Worm (Caenorhabditis elegans) whole organism, late embryonic: ENCODE data around the gene ZK180.6.
A peak's percentile ranks its signal among the peaks of the same experiment; 100 is the strongest.

Source experiments
- K09A11.1 ChIP-seq: sonication (generic microtip); optimal IDR thresholded peaks from 2 replicates; lab custom pipeline; 2017; ENCODE audit warnings: antibody characterized with exemption, mild to moderate bottlenecking, missing genetic modification characterization, missing compliant biosample characterization; ENCODE audit not compliant: insufficient read depth
- ama-1 ChIP-seq: fragments of 150-350 bp; optimal IDR thresholded peaks from 2 replicates; lab custom pipeline; 2014
- ceh-18 ChIP-seq: sonication (generic microtip); optimal IDR thresholded peaks from 2 replicates; lab custom pipeline; 2016; ENCODE audit warnings: missing genetic modification characterization, missing compliant biosample characterization
- ceh-19 ChIP-seq: fragments of 200-800 bp; sonication (Bioruptor generic); optimal IDR thresholded peaks from 2 replicates; lab custom pipeline; 2018; ENCODE audit warnings: mild to moderate bottlenecking, missing genetic modification characterization, missing compliant biosample characterization
- ceh-24 ChIP-seq: sonication (generic microtip); optimal IDR thresholded peaks from 2 replicates; lab custom pipeline; 2016; ENCODE audit warnings: mild to moderate bottlenecking, missing genetic modification characterization, missing compliant biosample characterization
- ceh-31 ChIP-seq: sonication (generic microtip); optimal IDR thresholded peaks from 2 replicates; lab custom pipeline; 2016; ENCODE audit warnings: missing genetic modification characterization, missing compliant biosample characterization
- ceh-34 ChIP-seq: sonication (generic microtip); optimal IDR thresholded peaks from 2 replicates; lab custom pipeline; 2016; ENCODE audit warnings: mild to moderate bottlenecking, missing genetic modification characterization, missing compliant biosample characterization
- ceh-48 ChIP-seq: sonication (generic microtip); optimal IDR thresholded peaks from 2 replicates; lab custom pipeline; 2016; ENCODE audit warnings: missing genetic modification characterization, inconsistent platforms, missing compliant biosample characterization
- ceh-6 ChIP-seq: fragments of 200-800 bp; sonication (Bioruptor generic); optimal IDR thresholded peaks from 2 replicates; lab custom pipeline; 2018; ENCODE audit warnings: mild to moderate bottlenecking, missing genetic modification characterization, missing compliant biosample characterization
- che-1 ChIP-seq: sonication (generic microtip); optimal IDR thresholded peaks from 2 replicates; lab custom pipeline; 2016; ENCODE audit warnings: mild to moderate bottlenecking, missing genetic modification characterization, missing compliant biosample characterization
- dmd-4 ChIP-seq: sonication (generic microtip); optimal IDR thresholded peaks from 2 replicates; lab custom pipeline; 2016; ENCODE audit warnings: borderline replicate concordance, missing genetic modification characterization, missing compliant biosample characterization
- dve-1 ChIP-seq: sonication (generic microtip); optimal IDR thresholded peaks from 2 replicates; lab custom pipeline; 2017; ENCODE audit warnings: antibody characterized with exemption, mild to moderate bottlenecking, missing genetic modification characterization, missing compliant biosample characterization
- ets-4 ChIP-seq: sonication (generic microtip); optimal IDR thresholded peaks from 2 replicates; lab custom pipeline; 2016; ENCODE audit warnings: missing genetic modification characterization, missing compliant biosample characterization
- eyg-1 ChIP-seq: sonication (generic microtip); optimal IDR thresholded peaks from 2 replicates; lab custom pipeline; 2016; ENCODE audit warnings: missing genotype, missing genetic modification characterization, missing compliant biosample characterization
- fax-1 ChIP-seq: sonication (generic microtip); optimal IDR thresholded peaks from 2 replicates; lab custom pipeline; 2016; ENCODE audit warnings: missing genotype, missing genetic modification characterization, missing compliant biosample characterization
- fkh-10 ChIP-seq: fragments of 150-350 bp; optimal IDR thresholded peaks from 2 replicates; lab custom pipeline; 2014; ENCODE audit warnings: missing biosample characterization, missing genetic modification reagents, missing genetic modification characterization
- gmeb-2 ChIP-seq: sonication (generic microtip); optimal IDR thresholded peaks from 2 replicates; lab custom pipeline; 2016; ENCODE audit warnings: missing genetic modification characterization, inconsistent platforms, missing compliant biosample characterization
- hlh-13 ChIP-seq: fragments of 200-800 bp; sonication (Bioruptor generic); optimal IDR thresholded peaks from 2 replicates; lab custom pipeline; 2018; ENCODE audit warnings: mild to moderate bottlenecking, missing genetic modification characterization, missing compliant biosample characterization
- hlh-15 ChIP-seq: sonication (generic microtip); optimal IDR thresholded peaks from 2 replicates; lab custom pipeline; 2016; ENCODE audit warnings: missing genetic modification characterization, missing compliant biosample characterization
- lim-6 ChIP-seq: sonication (generic microtip); optimal IDR thresholded peaks from 2 replicates; lab custom pipeline; 2016; ENCODE audit warnings: missing genetic modification characterization, missing compliant biosample characterization
- madf-2 ChIP-seq: sonication (generic microtip); optimal IDR thresholded peaks from 2 replicates; lab custom pipeline; 2017; ENCODE audit warnings: missing genetic modification characterization, missing compliant biosample characterization
- nfya-1 ChIP-seq: sonication (generic microtip); optimal IDR thresholded peaks from 2 replicates; lab custom pipeline; 2017; ENCODE audit warnings: missing genetic modification characterization, mild to moderate bottlenecking, missing compliant biosample characterization, antibody characterized with exemption, moderate library complexity
- nhr-232 ChIP-seq: sonication (generic microtip); optimal IDR thresholded peaks from 2 replicates; lab custom pipeline; 2016; ENCODE audit warnings: missing genetic modification characterization, missing compliant biosample characterization
- npax-4 ChIP-seq: sonication (generic microtip); optimal IDR thresholded peaks from 2 replicates; lab custom pipeline; 2016; ENCODE audit warnings: missing genetic modification characterization, missing compliant biosample characterization
- pag-3 ChIP-seq: sonication (generic microtip); optimal IDR thresholded peaks from 2 replicates; lab custom pipeline; 2016; ENCODE audit warnings: missing compliant biosample characterization, missing genetic modification characterization, borderline replicate concordance
- pat-9 ChIP-seq: fragments of 200-800 bp; sonication (Bioruptor generic); optimal IDR thresholded peaks from 2 replicates; lab custom pipeline; 2018; ENCODE audit warnings: mild to moderate bottlenecking, missing genetic modification characterization, moderate library complexity, missing compliant biosample characterization
- pax-1 ChIP-seq: fragments of 150-350 bp; optimal IDR thresholded peaks from 2 replicates; lab custom pipeline; 2014; ENCODE audit warnings: missing biosample characterization, missing genetic modification characterization
- pha-2 ChIP-seq: sonication (generic microtip); optimal IDR thresholded peaks from 2 replicates; lab custom pipeline; 2017; ENCODE audit warnings: mild to moderate bottlenecking, missing genetic modification characterization, missing compliant biosample characterization
- pros-1 ChIP-seq: fragments of 150-350 bp; optimal IDR thresholded peaks from 2 replicates; lab custom pipeline; 2014; ENCODE audit warnings: missing biosample characterization, missing genetic modification reagents, missing genetic modification characterization
- ref-2 ChIP-seq: sonication (generic microtip); optimal IDR thresholded peaks from 2 replicates; lab custom pipeline; 2016; ENCODE audit warnings: missing genetic modification characterization, missing compliant biosample characterization
- rnt-1 ChIP-seq: sonication (generic microtip); optimal IDR thresholded peaks from 2 replicates; lab custom pipeline; 2016; ENCODE audit warnings: missing genetic modification characterization, missing compliant biosample characterization
- sox-4 ChIP-seq: sonication (generic microtip); optimal IDR thresholded peaks from 2 replicates; lab custom pipeline; 2017; ENCODE audit warnings: mild to moderate bottlenecking, missing genetic modification characterization, inconsistent platforms, missing compliant biosample characterization
- syd-9 ChIP-seq: sonication (generic microtip); optimal IDR thresholded peaks from 2 replicates; lab custom pipeline; 2016; ENCODE audit warnings: mild to moderate bottlenecking, missing genetic modification characterization, moderate library complexity, missing compliant biosample characterization
- tbx-7 ChIP-seq: sonication (generic microtip); optimal IDR thresholded peaks from 2 replicates; lab custom pipeline; 2016; ENCODE audit warnings: missing genotype, missing genetic modification characterization, missing compliant biosample characterization
- ttx-3 ChIP-seq: sonication (generic microtip); optimal IDR thresholded peaks from 2 replicates; lab custom pipeline; 2016; ENCODE audit warnings: missing genetic modification reagents, missing genetic modification characterization, missing compliant biosample characterization
- unc-3 ChIP-seq, 2 experiments: fragments of 200-800 bp in 1 of 2; sonication (Bioruptor generic) in 1 of 2; sonication (generic microtip) in 1 of 2; conservative IDR thresholded peaks in 1 of 2; optimal IDR thresholded peaks in 1 of 2; 2 replicates each; pipeline versions ENCODE4 v1.3.6 to Lab custom; 2016 to 2022; ENCODE audit warnings: missing compliant biosample characterization in 2 of 2, missing genetic modification characterization in 2 of 2, missing genetic modification reagents in 1 of 2
- unc-42 ChIP-seq: sonication (generic microtip); optimal IDR thresholded peaks from 2 replicates; lab custom pipeline; 2016; ENCODE audit warnings: missing genotype, missing genetic modification characterization, missing compliant biosample characterization
- zip-5 ChIP-seq: sonication (generic microtip); optimal IDR thresholded peaks from 2 replicates; lab custom pipeline; 2016; ENCODE audit warnings: missing genetic modification characterization, missing compliant biosample characterization

ZK180.6 gene

DNA sequence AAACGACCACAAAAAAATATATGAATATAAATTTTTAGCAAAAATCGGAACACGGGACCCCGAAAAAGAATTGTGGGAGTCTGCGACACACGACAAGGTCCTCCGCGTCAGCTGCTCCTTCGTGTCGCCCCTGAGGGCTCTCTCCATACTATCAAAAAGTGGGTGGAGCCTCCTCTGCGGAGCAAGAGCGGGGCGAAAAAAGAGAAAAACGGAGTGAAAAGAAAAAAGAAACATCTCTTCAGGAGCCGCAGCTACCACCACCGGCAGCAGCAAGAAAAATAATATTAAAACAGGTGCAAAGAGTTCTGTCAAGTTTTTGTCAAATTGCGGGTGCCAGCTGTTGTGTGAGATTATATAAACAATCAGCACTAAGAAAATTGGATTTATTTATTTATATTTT lies 18.2 kb downstream of the ZK180.6 start, which contains the start of gene gbb-2:
gbb-2 (minus strand) TSS at position 112 of the 400 bp plus-strand sequence.
- TF ChIP-seq ceh-18 (tag; lab: Kevin White, UChicago) (peak; percentile 52), ceh-48 (no peak), nfya-1 (tag; lab: Kevin White, UChicago) (peak; percentile 4)

DNA sequence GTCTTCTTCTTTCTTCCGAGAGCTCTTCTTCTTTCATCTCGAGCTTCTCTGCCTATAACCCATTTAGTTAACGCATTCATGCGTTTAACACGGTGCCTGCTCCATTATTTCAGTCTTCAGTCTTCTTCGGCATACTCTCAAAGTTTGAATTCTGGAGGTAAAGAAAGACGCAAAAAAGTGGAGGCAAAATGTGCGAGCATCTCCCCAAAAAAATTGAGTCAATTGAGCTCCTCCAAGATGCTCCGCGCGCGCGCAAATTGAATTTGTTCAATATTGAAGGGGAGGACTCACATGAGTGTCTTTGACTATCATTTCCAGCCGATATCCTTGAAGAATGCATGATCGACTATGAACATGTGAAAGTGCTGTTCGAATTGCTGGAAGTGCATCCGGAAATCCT lies 19.8 kb downstream of the ZK180.6 start:
- TF ChIP-seq hlh-13, result no peak
- no peak for TF ChIP-seq pax-1 (tag; lab: Kevin White, UChicago)
- no peak for TF ChIP-seq pha-2 (tag; lab: Kevin White, UChicago)
- TF ChIP-seq unc-42, result peak; percentile 96
- TF ChIP-seq ceh-31 (tag; lab: Kevin White, UChicago), result peak; percentile 51
- TF ChIP-seq fax-1 (tag; lab: Kevin White, UChicago), result no peak
- TF ChIP-seq, all 69 proteins: peak for 2

DNA sequence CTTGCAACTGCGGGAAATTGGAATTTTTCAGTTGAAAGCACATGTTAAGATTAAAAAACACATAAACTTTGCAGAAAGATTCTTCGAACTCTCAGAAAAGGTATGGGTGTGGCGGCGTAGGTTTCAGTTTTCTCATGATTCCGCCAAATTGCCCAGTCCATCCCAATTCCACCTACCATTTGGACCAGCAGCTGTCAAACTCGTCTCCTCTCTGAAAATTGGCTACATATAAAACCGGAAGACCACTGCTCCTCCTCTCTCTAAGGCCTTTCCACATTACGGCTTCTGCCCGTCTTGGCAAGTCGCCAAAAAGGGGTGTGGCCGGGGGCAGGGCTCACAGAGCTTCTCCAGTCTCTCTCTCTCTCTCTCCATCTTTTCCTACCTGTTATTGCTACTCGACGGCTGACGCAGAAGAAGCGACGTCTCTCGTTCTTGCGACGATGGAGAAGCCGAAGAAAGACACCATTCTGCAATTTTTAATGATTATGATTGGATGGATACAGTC lies 34.6 kb downstream of the ZK180.6 start, which contains the start of gene ZK180.7:
ZK180.7 (plus strand) TSS at position 395 of the 505 bp plus-strand sequence.
- no peak for TF ChIP-seq eyg-1 (tag; lab: Kevin White, UChicago)
- no peak for TF ChIP-seq dmd-4
- TF ChIP-seq rnt-1, result no peak
- no peak for TF ChIP-seq ref-2 (tag; lab: Kevin White, UChicago)
- TF ChIP-seq lim-6 (tag; lab: Kevin White, UChicago), result no peak
- TF ChIP-seq ceh-6 (GFP tag; lab: Kevin White, UChicago), result no peak
- TF ChIP-seq, all 69 proteins: peak for 0

DNA sequence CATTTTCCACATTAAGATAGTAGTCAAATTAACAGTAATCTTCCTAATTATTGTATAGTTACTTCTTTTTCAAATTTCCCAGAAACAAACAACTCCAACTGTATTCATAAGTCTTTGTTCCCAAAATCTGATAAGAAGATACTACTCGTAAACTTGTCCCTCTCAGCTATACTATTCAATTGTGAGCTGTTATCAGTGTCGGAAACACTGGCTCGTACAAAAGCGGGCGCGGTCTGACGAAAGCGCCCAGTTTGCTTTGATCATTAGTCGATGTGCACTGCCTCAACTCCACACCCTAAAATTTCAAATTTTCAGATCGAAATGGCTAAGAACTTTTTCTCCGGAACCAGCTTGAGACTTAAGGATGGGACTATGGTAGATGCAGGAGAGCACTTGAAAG lies 38.1 kb downstream of the ZK180.6 start, which contains the start of gene trx-3:
trx-3 (plus strand) TSS at position 291 of the 400 bp plus-strand sequence.
- TF ChIP-seq syd-9, result no peak
- no peak for TF ChIP-seq gmeb-2 (tag; lab: Kevin White, UChicago)
- no peak for TF ChIP-seq ama-1 (lab: Kevin White, UChicago)
- TF ChIP-seq lim-6 (tag; lab: Kevin White, UChicago), result no peak
- no peak for TF ChIP-seq che-1 (tag; lab: Kevin White, UChicago)
- TF ChIP-seq K09A11.1 (tag; lab: Kevin White, UChicago), result no peak
- TF ChIP-seq pros-1 (tag; lab: Kevin White, UChicago), result no peak
- no peak for TF ChIP-seq unc-3 (GFP tag; conservative IDR thresholded peaks at IDR 0.05; lab: Robert Waterston, UW)
- no peak for TF ChIP-seq unc-3 (tag; optimal IDR thresholded peaks at IDR 0.05; lab: Kevin White, UChicago)
- no peak for TF ChIP-seq ttx-3
- no peak for TF ChIP-seq tbx-7 (tag; lab: Kevin White, UChicago)
- TF ChIP-seq ceh-19 (GFP tag; lab: Kevin White, UChicago), result no peak
- no peak for TF ChIP-seq unc-42
- no peak for TF ChIP-seq ceh-24 (tag; lab: Kevin White, UChicago)
- TF ChIP-seq fkh-10, result no peak
- TF ChIP-seq pag-3 (tag; lab: Kevin White, UChicago), result no peak
- TF ChIP-seq madf-2, result no peak
- TF ChIP-seq sox-4 (tag; lab: Kevin White, UChicago), result no peak
- no peak for TF ChIP-seq dve-1

DNA sequence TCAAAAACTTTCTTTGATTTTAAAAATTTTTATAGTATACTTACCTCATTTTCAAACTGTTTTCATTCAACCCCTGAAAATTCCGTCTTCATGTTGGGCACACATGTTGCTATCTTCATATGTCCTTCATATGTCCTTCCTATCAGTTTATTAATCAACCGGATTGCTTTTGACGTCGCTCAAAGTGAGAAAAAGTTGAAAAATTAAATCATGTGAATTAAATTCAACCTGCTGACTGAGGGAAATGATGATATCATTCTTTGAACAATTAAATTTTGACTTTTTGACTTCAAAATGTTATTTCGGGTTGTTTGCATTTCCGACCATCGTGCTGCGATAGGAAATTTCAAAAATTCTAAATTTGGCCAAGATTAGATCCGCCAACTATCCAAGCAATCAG lies 40.3 kb downstream of the ZK180.6 start:
- no peak for TF ChIP-seq zip-5 (tag; lab: Kevin White, UChicago)
- no peak for TF ChIP-seq madf-2
- TF ChIP-seq pax-1 (tag; lab: Kevin White, UChicago), result no peak
- no peak for TF ChIP-seq pros-1 (tag; lab: Kevin White, UChicago)
- TF ChIP-seq ama-1 (lab: Kevin White, UChicago), result no peak
- TF ChIP-seq ceh-48, result no peak
- TF ChIP-seq nhr-232 (tag; lab: Kevin White, UChicago), result no peak
- TF ChIP-seq npax-4 (tag; lab: Kevin White, UChicago), result no peak
- no peak for TF ChIP-seq sox-4 (tag; lab: Kevin White, UChicago)
- no peak for TF ChIP-seq ceh-19 (GFP tag; lab: Kevin White, UChicago)
- no peak for TF ChIP-seq ceh-34 (tag; lab: Kevin White, UChicago)
- no peak for TF ChIP-seq hlh-13
- TF ChIP-seq fax-1 (tag; lab: Kevin White, UChicago), result no peak
- no peak for TF ChIP-seq hlh-15 (tag; lab: Kevin White, UChicago)
- TF ChIP-seq ets-4 (tag; lab: Kevin White, UChicago), result no peak
- no peak for TF ChIP-seq tbx-7 (tag; lab: Kevin White, UChicago)
- TF ChIP-seq pat-9 (tag; lab: Kevin White, UChicago), result no peak
- TF ChIP-seq, all 69 proteins: peak for 0
